Fruit fly (Drosophila melanogaster): ENCODE measurements around the gene CG2182.

- TF ChIP-seq fd85E (GFP tag; optimal IDR thresholded peaks at IDR 0.05), result no peak
- TF ChIP-seq acj6 (GFP tag; optimal IDR thresholded peaks at IDR 0.05), result no peak
- no peak for TF ChIP-seq Lpt (GFP tag; optimal IDR thresholded peaks at IDR 0.05)
- no peak for TF ChIP-seq CG1621 (tag; optimal IDR thresholded peaks at IDR 0.05)
Observed at dm6 chr3R:5693186-5693585, 33.5 kb upstream of the CG2182 start, which contains the start of gene CG2104.

Measured in whole organism, prepupa.